Fruit fly (Drosophila melanogaster): ENCODE data around the gene CG1265.

The CG1265 gene

DNA sequence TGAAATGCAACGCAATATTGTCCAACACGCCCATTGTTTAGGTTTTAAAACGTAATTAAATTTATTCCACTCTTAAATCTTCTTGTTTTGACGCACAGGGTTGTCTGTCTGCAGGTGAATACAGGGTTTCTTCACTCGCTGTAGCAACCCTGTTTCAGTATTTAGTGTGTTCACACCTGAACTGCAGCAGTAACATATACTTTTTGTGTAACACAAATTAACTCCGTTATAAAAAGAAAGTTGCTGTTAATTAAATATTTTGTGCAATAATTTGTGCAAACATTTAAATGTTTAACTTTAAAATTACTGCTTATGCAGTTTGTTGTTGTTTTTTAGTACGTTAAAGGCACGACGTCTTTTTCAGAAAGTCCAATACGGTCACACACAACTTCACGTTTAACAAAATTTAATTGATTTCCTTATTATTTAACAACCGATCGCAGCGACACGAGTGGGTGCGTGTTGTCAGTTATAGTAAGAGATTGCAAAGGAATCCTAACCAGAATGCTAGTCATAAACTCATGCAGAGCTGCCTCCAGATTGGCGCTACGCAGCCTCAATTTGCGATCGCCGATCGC lies 37.6 kb downstream of the CG1265 start, which contains the start of the genes CG15012 and Fdx2:
Gene CG15012 (minus strand): TSS at position 127 of the 578 bp plus-strand sequence.
Gene Fdx2 (plus strand): TSS at position 363 of the 578 bp plus-strand sequence.
- TF ChIP-seq CG7928 (GFP tag; optimal IDR thresholded peaks at IDR 0.05) (peak; percentile 76), lbe (GFP tag; optimal IDR thresholded peaks at IDR 0.05) (no peak), cad (GFP tag; optimal IDR thresholded peaks at IDR 0.05) (no peak), CTCF (GFP tag; optimal IDR thresholded peaks at IDR 0.05) (peak; percentile 19), gro (GFP tag; optimal IDR thresholded peaks at IDR 0.05) (peak; percentile 46), CG7271 (tag; optimal IDR thresholded peaks at IDR 0.05) (no peak), pnt (GFP tag; optimal IDR thresholded peaks at IDR 0.05) (peak; percentile 21), CG4282 (GFP tag; optimal IDR thresholded peaks at IDR 0.05) (no peak), CG3281 (GFP tag; optimal IDR thresholded peaks at IDR 0.05) (peak; percentile 71), CG13123 (GFP tag; optimal IDR thresholded peaks at IDR 0.05) (no peak), Hey (tag; optimal IDR thresholded peaks at IDR 0.05) (no peak), CG6765 (GFP tag; optimal IDR thresholded peaks at IDR 0.05) (no peak), CG9817 (tag; optimal IDR thresholded peaks at IDR 0.05) (no peak), schlank (tag; optimal IDR thresholded peaks at IDR 0.05) (no peak), repo (GFP tag; optimal IDR thresholded peaks at IDR 0.05) (no peak), CG11093 (GFP tag; IDR thresholded peaks at IDR 0.05) (no peak), HHEX (GFP tag; optimal IDR thresholded peaks at IDR 0.05) (no peak), Hr51 (GFP tag; optimal IDR thresholded peaks at IDR 0.05) (no peak), Hmr (GFP tag; optimal IDR thresholded peaks at IDR 0.05) (no peak), kay (GFP tag; optimal IDR thresholded peaks at IDR 0.05) (peak; percentile 28), tna (GFP tag; IDR thresholded peaks at IDR 0.05; ENCODE audit: partially characterized antibody) (no peak), pzg (GFP tag; optimal IDR thresholded peaks at IDR 0.05) (peak; percentile 91), Fer2 (tag; optimal IDR thresholded peaks at IDR 0.05) (no peak), CG14441 (GFP tag; IDR thresholded peaks at IDR 0.05) (no peak), CG9437 (GFP tag; optimal IDR thresholded peaks at IDR 0.05) (peak; percentile 28), CG15011 (GFP tag; optimal IDR thresholded peaks at IDR 0.05) (no peak), gem (tag; optimal IDR thresholded peaks at IDR 0.05) (no peak), row (GFP tag; IDR thresholded peaks at IDR 0.05) (peak; percentile 84), dmrt11E (tag; optimal IDR thresholded peaks at IDR 0.05) (no peak), CG31365 (tag; optimal IDR thresholded peaks at IDR 0.05) (no peak), sisA (GFP tag; IDR thresholded peaks at IDR 0.05) (no peak), CG31388 (GFP tag; optimal IDR thresholded peaks at IDR 0.05) (no peak), rib (GFP tag; IDR thresholded peaks at IDR 0.05) (no peak), inv (GFP tag; IDR thresholded peaks at IDR 0.05; ENCODE audit: partially characterized antibody) (no peak), CG1603 (tag; optimal IDR thresholded peaks at IDR 0.05) (peak; percentile 64), Lpt (GFP tag; optimal IDR thresholded peaks at IDR 0.05) (no peak), CG3065 (GFP tag; optimal IDR thresholded peaks at IDR 0.05) (no peak), CG13424 (tag; optimal IDR thresholded peaks at IDR 0.05) (no peak), dmrt99B (tag; optimal IDR thresholded peaks at IDR 0.05) (no peak), tgo (GFP tag; IDR thresholded peaks at IDR 0.05) (no peak), bbx (GFP tag; IDR thresholded peaks at IDR 0.05; ENCODE audit: partially characterized antibody) (no peak), HLHmδ (GFP tag; optimal IDR thresholded peaks at IDR 0.05) (no peak), CG7839 (tag; optimal IDR thresholded peaks at IDR 0.05) (peak; percentile 7), her (GFP tag; optimal IDR thresholded peaks at IDR 0.05) (no peak), Chrac-16 (GFP tag; optimal IDR thresholded peaks at IDR 0.05) (peak; percentile 1), lov (optimal IDR thresholded peaks at IDR 0.05) (no peak), lov (GFP tag; IDR thresholded peaks at IDR 0.05) (no peak), Atf6 (GFP tag; IDR thresholded peaks at IDR 0.05) (no peak), CG12104 (GFP tag; optimal IDR thresholded peaks at IDR 0.05) (peak; percentile 10), Dll (GFP tag; IDR thresholded peaks at IDR 0.05; ENCODE audit: partially characterized antibody) (peak; percentile 53; the same call in 3 of the 4 replicates), CG43689 (GFP tag; IDR thresholded peaks at IDR 0.05) (no peak), yki (optimal IDR thresholded peaks at IDR 0.05) (no peak)
